Fruit fly (Drosophila melanogaster): ENCODE data around the gene ImpL2.

- TF ChIP-seq CG12605 (GFP tag; IDR thresholded peaks at IDR 0.05) = no peak
- no peak for TF ChIP-seq Snoo (tag; optimal IDR thresholded peaks at IDR 0.05)
- peak; percentile 8 for TF ChIP-seq D1 (tag; optimal IDR thresholded peaks at IDR 0.05)
- no peak for TF ChIP-seq CG13204 (GFP tag; optimal IDR thresholded peaks at IDR 0.05)
- no peak for TF ChIP-seq Pif1B (GFP tag; optimal IDR thresholded peaks at IDR 0.05)
- TF ChIP-seq CG8301 (tag; optimal IDR thresholded peaks at IDR 0.05) = peak; percentile 66
- peak; percentile 53 for TF ChIP-seq CG9948 (tag; optimal IDR thresholded peaks at IDR 0.05)
- no peak for TF ChIP-seq Ets98B (GFP tag; IDR thresholded peaks at IDR 0.05)
- peak; percentile 51 for TF ChIP-seq EcR (GFP tag; optimal IDR thresholded peaks at IDR 0.05)
- no peak for TF ChIP-seq CG34367 (tag; optimal IDR thresholded peaks at IDR 0.05)
- TF ChIP-seq CG14655 (GFP tag; optimal IDR thresholded peaks at IDR 0.05) = peak; percentile 83
- peak; percentile 33 for TF ChIP-seq CG17806 (tag; optimal IDR thresholded peaks at IDR 0.05)
- TF ChIP-seq rn (GFP tag; IDR thresholded peaks at IDR 0.05) = no peak
- TF ChIP-seq gl (tag; optimal IDR thresholded peaks at IDR 0.05) = no peak
Observed at dm6 chr3L:4270949-4271827, 35.2 kb upstream of the ImpL2 start.

Data from whole organism, pupa.